4 worm cellular contexts compared by ENCODE assay signal in the genomic region with DNA sequence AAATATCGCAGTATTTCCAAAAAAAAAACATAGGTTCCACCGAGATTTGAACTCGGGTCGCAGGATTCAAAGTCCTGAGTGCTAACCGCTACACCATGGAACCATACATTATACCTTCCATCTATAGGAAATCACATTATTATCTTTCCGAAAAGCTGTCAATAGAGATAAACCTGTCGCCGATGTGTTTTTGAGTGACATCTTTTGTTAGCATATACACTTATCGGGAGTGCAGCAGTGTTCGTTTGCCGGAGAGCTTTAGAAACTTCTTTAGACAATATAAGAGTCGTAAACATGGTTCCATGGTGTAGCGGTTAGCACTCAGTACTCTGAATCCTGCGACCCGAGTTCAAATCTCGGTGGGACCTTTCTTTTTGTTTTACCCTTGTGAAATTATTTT.
A peak's percentile ranks its signal among the peaks of the same experiment; 100 is the strongest.
TF ChIP-seq lines count a peak whose summit lies in the region.

No protein-coding gene starts in this region.

TF ChIP-seq in whole organism, L4 larva, 104 proteins besides CTCF, POLR2A, EP300 and RAD21 (continues in another document):
- TF ChIP-seq dmd-6 (GFP tag; IDR thresholded peaks at IDR 0.05; lab: Robert Waterston, UW) (peak; percentile 56), ama-1 (optimal IDR thresholded peaks at IDR 0.05; lab: Kevin White, UChicago) (no peak), lin-1 (GFP tag; IDR thresholded peaks at IDR 0.05; lab: Robert Waterston, UW) (peak; percentile 30; the same call in 1 of the 2 replicates), nhr-77 (tag; optimal IDR thresholded peaks at IDR 0.05; lab: Kevin White, UChicago) (no peak), zip-2 (tag; optimal IDR thresholded peaks at IDR 0.05; lab: Kevin White, UChicago) (no peak), dmd-8 (GFP tag; IDR thresholded peaks at IDR 0.05; lab: Robert Waterston, UW) (0 out of 2 replicates have a peak, but pooled peaks have one; percentile 61), ZK546.5 (tag; optimal IDR thresholded peaks at IDR 0.05; lab: Kevin White, UChicago) (no peak), F44E2.7 (GFP tag; IDR thresholded peaks at IDR 0.05; lab: Robert Waterston, UW) (no peak), madf-5 (GFP tag; IDR thresholded peaks at IDR 0.05; lab: Robert Waterston, UW) (peak in 1 of 2 experiments; percentile 80; a peak in 1 of 4 replicates), zag-1 (tag; optimal IDR thresholded peaks at IDR 0.05; lab: Kevin White, UChicago) (no peak), nhr-42 (GFP tag; IDR thresholded peaks at IDR 0.05; lab: Robert Waterston, UW) (peak; percentile 84), F26F4.8 (GFP tag; conservative IDR thresholded peaks at IDR 0.05; lab: Robert Waterston, UW) (peak; percentile 38; the same call in 1 of the 2 replicates), mdl-1 (tag; optimal IDR thresholded peaks at IDR 0.05; lab: Kevin White, UChicago) (no peak), lin-15B (tag; optimal IDR thresholded peaks at IDR 0.05; lab: Kevin White, UChicago) (no peak), Y5F2A.4 (GFP tag; optimal IDR thresholded peaks at IDR 0.05; lab: Kevin White, UChicago) (no peak), vab-7 (GFP tag; IDR thresholded peaks at IDR 0.05; lab: Robert Waterston, UW) (peak; percentile 71), hlh-11 (tag; optimal IDR thresholded peaks at IDR 0.05; lab: Kevin White, UChicago) (peak; percentile 19), aha-1 (tag; lab: Kevin White, UChicago) (no peak), ctbp-1 (GFP tag; IDR thresholded peaks at IDR 0.05; lab: Robert Waterston, UW) (peak; percentile 61; the same call in 1 of the 2 replicates), ceh-62 (tag; optimal IDR thresholded peaks at IDR 0.05; lab: Kevin White, UChicago) (no peak), rbr-2 (tag; optimal IDR thresholded peaks at IDR 0.05; lab: Kevin White, UChicago) (no peak), lir-3 (tag; optimal IDR thresholded peaks at IDR 0.05; lab: Kevin White, UChicago) (no peak)

TF ChIP-seq in whole organism, early embryonic, 17 proteins besides CTCF, POLR2A, EP300 and RAD21:
- TF ChIP-seq scrt-1 (GFP tag; IDR thresholded peaks at IDR 0.05; lab: Robert Waterston, UW) (0 out of 2 replicates have a peak, but pooled peaks have one; percentile 16), hmg-4 (GFP tag; optimal IDR thresholded peaks at IDR 0.05; lab: Kevin White, UChicago) (no peak), ets-7 (tag; optimal IDR thresholded peaks at IDR 0.05; lab: Kevin White, UChicago) (no peak), pes-1 (GFP tag; IDR thresholded peaks at IDR 0.05; lab: Robert Waterston, UW) (no peak), ceh-36 (tag; optimal IDR thresholded peaks at IDR 0.05; lab: Kevin White, UChicago) (no peak)

TF ChIP-seq in whole organism, mixed stage, embryonic, 35 proteins besides CTCF, POLR2A, EP300 and RAD21:
- no peak for TF ChIP-seq lsy-2 (tag; optimal IDR thresholded peaks at IDR 0.05; lab: Kevin White, UChicago)
- no peak for TF ChIP-seq drap-1 (GFP tag; optimal IDR thresholded peaks at IDR 0.05; lab: Kevin White, UChicago)
- TF ChIP-seq bed-3 (GFP tag; optimal IDR thresholded peaks at IDR 0.05; lab: Kevin White, UChicago) = no peak
- no peak for TF ChIP-seq tbx-8 (GFP tag; optimal IDR thresholded peaks at IDR 0.05; lab: Kevin White, UChicago)
- TF ChIP-seq unc-39 (tag; optimal IDR thresholded peaks at IDR 0.05; lab: Kevin White, UChicago) = no peak
- TF ChIP-seq zip-8 (tag; optimal IDR thresholded peaks at IDR 0.05; lab: Kevin White, UChicago) = no peak
- no peak for TF ChIP-seq nhr-237 (tag; optimal IDR thresholded peaks at IDR 0.05; lab: Kevin White, UChicago)
- peak; percentile 4 for TF ChIP-seq ceh-83 (GFP tag; optimal IDR thresholded peaks at IDR 0.05; lab: Kevin White, UChicago)
TF ChIP-seq in whole organism, mixed stage, embryonic: peak in this region for 1.

TF ChIP-seq in whole organism, young adult, 124 proteins besides CTCF, POLR2A, EP300 and RAD21 (continues in another document):
- TF ChIP-seq dpff-1 (tag; optimal IDR thresholded peaks at IDR 0.05; lab: Kevin White, UChicago) (no peak), xnd-1 (tag; optimal IDR thresholded peaks at IDR 0.05; lab: Kevin White, UChicago) (no peak), ets-4 (GFP tag; optimal IDR thresholded peaks at IDR 0.05; lab: Kevin White, UChicago) (no peak), ztf-3 (GFP tag; optimal IDR thresholded peaks at IDR 0.05; lab: Kevin White, UChicago) (no peak), snpc-4 (GFP tag; optimal IDR thresholded peaks at IDR 0.05; lab: Kevin White, UChicago) (no peak), snpc-4 (tag; optimal IDR thresholded peaks at IDR 0.05; lab: Kevin White, UChicago) (peak in 2 of 4 experiments; percentile 23 to 42), pha-4 (tag; optimal IDR thresholded peaks at IDR 0.05; lab: Kevin White, UChicago) (no peak), Y53G8AR.9 (GFP tag; conservative IDR thresholded peaks at IDR 0.05; lab: Robert Waterston, UW) (peak; percentile 71; the same call in 1 of the 2 replicates), somi-1 (GFP tag; optimal IDR thresholded peaks at IDR 0.05; lab: Kevin White, UChicago) (no peak), mcd-1 (GFP tag; IDR thresholded peaks at IDR 0.05; lab: Robert Waterston, UW) (no peak), rec-8 (tag; optimal IDR thresholded peaks at IDR 0.05; lab: Kevin White, UChicago) (peak in 1 of 2 experiments; percentile 5), ztf-25 (GFP tag; IDR thresholded peaks at IDR 0.05; lab: Robert Waterston, UW) (0 out of 2 replicates have a peak, but pooled peaks have one; percentile 48), lsl-1 (GFP tag; optimal IDR thresholded peaks at IDR 0.05; lab: Kevin White, UChicago) (no peak), efl-1 (GFP tag; optimal IDR thresholded peaks at IDR 0.05; lab: Kevin White, UChicago) (no peak), rpc-1 (optimal IDR thresholded peaks at IDR 0.05; lab: Kevin White, UChicago) (peak; percentile 88), rpc-1 (tag; optimal IDR thresholded peaks at IDR 0.05; lab: Kevin White, UChicago) (peak; percentile 92), nfya-1 (tag; optimal IDR thresholded peaks at IDR 0.05; lab: Kevin White, UChicago; ENCODE audit: borderline replicate concordance, insufficient read depth) (no peak), gei-17 (GFP tag; optimal IDR thresholded peaks at IDR 0.05; lab: Kevin White, UChicago) (no peak), let-526 (GFP tag; IDR thresholded peaks at IDR 0.05; lab: Robert Waterston, UW) (no peak), nfyb-1 (GFP tag; IDR thresholded peaks at IDR 0.05; lab: Robert Waterston, UW) (peak; percentile 78), sea-2 (GFP tag; IDR thresholded peaks at IDR 0.05; lab: Robert Waterston, UW) (0 out of 2 replicates have a peak, but pooled peaks have one; percentile 52), ztf-18 (tag; optimal IDR thresholded peaks at IDR 0.05; lab: Kevin White, UChicago) (peak; percentile 64), lin-54 (GFP tag; optimal IDR thresholded peaks at IDR 0.05; lab: Kevin White, UChicago) (no peak), egl-44 (GFP tag; IDR thresholded peaks at IDR 0.05; lab: Robert Waterston, UW) (peak; percentile 83; the same call in 1 of the 2 replicates), C17E4.6 (GFP tag; IDR thresholded peaks at IDR 0.05; lab: Robert Waterston, UW) (no peak), rcor-1 (GFP tag; IDR thresholded peaks at IDR 0.05; lab: Robert Waterston, UW) (no peak), lag-1 (GFP tag; IDR thresholded peaks at IDR 0.05; lab: Robert Waterston, UW) (no peak), cebp-1 (GFP tag; IDR thresholded peaks at IDR 0.05; lab: Robert Waterston, UW) (no peak), cebp-1 (tag; optimal IDR thresholded peaks at IDR 0.05; lab: Kevin White, UChicago) (no peak), athp-1 (tag; optimal IDR thresholded peaks at IDR 0.05; lab: Kevin White, UChicago) (no peak), ceh-58 (GFP tag; IDR thresholded peaks at IDR 0.05; lab: Robert Waterston, UW) (no peak), zfh-2 (GFP tag; conservative IDR thresholded peaks at IDR 0.05; lab: Robert Waterston, UW) (no peak), let-607 (tag; optimal IDR thresholded peaks at IDR 0.05; lab: Kevin White, UChicago) (no peak), F52B5.7 (tag; optimal IDR thresholded peaks at IDR 0.05; lab: Kevin White, UChicago) (no peak), him-1 (tag; optimal IDR thresholded peaks at IDR 0.05; lab: Kevin White, UChicago) (peak; percentile 28), ccch-3 (GFP tag; optimal IDR thresholded peaks at IDR 0.05; lab: Kevin White, UChicago) (no peak), mes-4 (tag; optimal IDR thresholded peaks at IDR 0.05; lab: Kevin White, UChicago) (no peak), nfya-2 (GFP tag; IDR thresholded peaks at IDR 0.05; lab: Robert Waterston, UW) (no peak), madf-6 (GFP tag; IDR thresholded peaks at IDR 0.05; lab: Robert Waterston, UW) (peak; percentile 19; the same call in 1 of the 2 replicates), F57C9.4 (tag; optimal IDR thresholded peaks at IDR 0.05; lab: Kevin White, UChicago) (no peak), nhr-179 (tag; optimal IDR thresholded peaks at IDR 0.05; lab: Kevin White, UChicago) (peak; percentile 10), nhr-120 (GFP tag; IDR thresholded peaks at IDR 0.05; lab: Robert Waterston, UW) (0 out of 2 replicates have a peak, but pooled peaks have one; percentile 29), ceh-91 (GFP tag; IDR thresholded peaks at IDR 0.05; lab: Robert Waterston, UW) (no peak), madf-3 (GFP tag; IDR thresholded peaks at IDR 0.05; lab: Robert Waterston, UW) (no peak), hrde-1 (tag; optimal IDR thresholded peaks at IDR 0.05; lab: Kevin White, UChicago; ENCODE audit: borderline replicate concordance) (no peak), zim-3 (tag; optimal IDR thresholded peaks at IDR 0.05; lab: Kevin White, UChicago) (no peak), madf-8 (GFP tag; conservative IDR thresholded peaks at IDR 0.05; lab: Robert Waterston, UW) (no peak), egl-18 (GFP tag; IDR thresholded peaks at IDR 0.05; lab: Robert Waterston, UW) (no peak), F39B2.1 (GFP tag; IDR thresholded peaks at IDR 0.05; lab: Robert Waterston, UW) (no peak), ama-1 (optimal IDR thresholded peaks at IDR 0.05; lab: Kevin White, UChicago) (no peak), ama-1 (GFP tag; optimal IDR thresholded peaks at IDR 0.05; lab: Kevin White, UChicago) (no peak), unc-130 (GFP tag; optimal IDR thresholded peaks at IDR 0.05; lab: Kevin White, UChicago) (no peak), ceh-79 (tag; optimal IDR thresholded peaks at IDR 0.05; lab: Kevin White, UChicago) (no peak), madf-10 (tag; optimal IDR thresholded peaks at IDR 0.05; lab: Kevin White, UChicago) (peak; percentile 52), K12H6.12 (tag; optimal IDR thresholded peaks at IDR 0.05; lab: Kevin White, UChicago) (no peak), F37B4.10 (GFP tag; IDR thresholded peaks at IDR 0.05; lab: Robert Waterston, UW) (no peak), bed-1 (GFP tag; IDR thresholded peaks at IDR 0.05; lab: Robert Waterston, UW) (no peak)
